Worm (Caenorhabditis elegans) whole organism, late embryonic: ENCODE results near the gene Y66D12A.10.

Experiments used
- ama-1 ChIP-seq: fragments of 150-350 bp; optimal IDR thresholded peaks from 2 replicates; lab custom pipeline; 2014
- elt-2 ChIP-seq: sonication (generic microtip); optimal IDR thresholded peaks from 2 replicates; lab custom pipeline; 2016; ENCODE audit warnings: missing genetic modification reagents, missing genetic modification characterization, missing compliant biosample characterization
- mec-3 ChIP-seq: sonication (generic microtip); optimal IDR thresholded peaks from 2 replicates; lab custom pipeline; 2016; ENCODE audit warnings: borderline replicate concordance, missing genetic modification characterization, missing compliant biosample characterization
- nfya-1 ChIP-seq: sonication (generic microtip); optimal IDR thresholded peaks from 2 replicates; lab custom pipeline; 2017; ENCODE audit warnings: missing genetic modification characterization, mild to moderate bottlenecking, missing compliant biosample characterization, antibody characterized with exemption, moderate library complexity
- nhr-11 ChIP-seq: fragments of 150-350 bp; optimal IDR thresholded peaks from 2 replicates; lab custom pipeline; 2014; ENCODE audit warnings: missing biosample characterization, missing genetic modification characterization
- tbx-2 ChIP-seq: sonication (generic microtip); optimal IDR thresholded peaks from 2 replicates; lab custom pipeline; 2016; ENCODE audit warnings: missing genetic modification characterization, missing compliant biosample characterization

ce11 chrIII:11548070-11548469 lies 17.6 kb upstream of the Y66D12A.10 start, which contains the start of gene Y66D12A.13:
- TF ChIP-seq ama-1, result no peak
- TF ChIP-seq nhr-11 (tag; lab: Kevin White, UChicago), result no peak
- no peak for TF ChIP-seq tbx-2 (tag; lab: Kevin White, UChicago)
- no peak for TF ChIP-seq elt-2
- TF ChIP-seq nfya-1 (tag; lab: Kevin White, UChicago), result no peak
- no peak for TF ChIP-seq mec-3 (tag; lab: Kevin White, UChicago)
